Fruit fly (Drosophila melanogaster): ENCODE data around the gene exex.

- no peak for TF ChIP-seq Sox102F (GFP tag; optimal IDR thresholded peaks at IDR 0.05)
- no peak for TF ChIP-seq CG8119 (GFP tag; IDR thresholded peaks at IDR 0.05)
- TF ChIP-seq Eip78C (GFP tag) = no peak
- TF ChIP-seq CG8632 (GFP tag; optimal IDR thresholded peaks at IDR 0.05) = no peak
These were observed 5.5 kb upstream of the exex start for dm6 chr3L:7942403-7942952.
